Worm (Caenorhabditis elegans): ENCODE results near the gene ndub-8.

- no peak for TF ChIP-seq lin-11 (tag; optimal IDR thresholded peaks at IDR 0.05)
- no peak for TF ChIP-seq dmd-4 (tag; optimal IDR thresholded peaks at IDR 0.05; ENCODE audit: borderline replicate concordance)
- no peak for TF ChIP-seq pag-3 (tag; optimal IDR thresholded peaks at IDR 0.05; ENCODE audit: borderline replicate concordance)
- no peak for TF ChIP-seq mec-3 (tag; optimal IDR thresholded peaks at IDR 0.05; ENCODE audit: borderline replicate concordance)
- TF ChIP-seq ets-4 (tag; optimal IDR thresholded peaks at IDR 0.05), result no peak
- no peak for TF ChIP-seq sox-4 (tag; optimal IDR thresholded peaks at IDR 0.05)
- no peak for TF ChIP-seq hlh-8 (tag; optimal IDR thresholded peaks at IDR 0.05)
- no peak for TF ChIP-seq hlh-6 (tag; optimal IDR thresholded peaks at IDR 0.05)
- TF ChIP-seq ceh-6 (GFP tag; optimal IDR thresholded peaks at IDR 0.05), result no peak
- no peak for TF ChIP-seq fkh-10 (GFP tag; optimal IDR thresholded peaks at IDR 0.05)
- no peak for TF ChIP-seq gmeb-2 (tag; optimal IDR thresholded peaks at IDR 0.05)
- TF ChIP-seq elt-4 (tag; optimal IDR thresholded peaks at IDR 0.05), result no peak
- TF ChIP-seq lim-6 (tag; optimal IDR thresholded peaks at IDR 0.05), result no peak
These were observed 3.1 kb downstream of the ndub-8 start, which contains the start of gene ing-3 for ce11 chrII:13875734-13876133.
